Fruit fly (Drosophila melanogaster): ENCODE results near the gene Tmf.

The Tmf gene

dm6 chrX:6861523-6862077 is 17.5 kb downstream of the Tmf start (continued):
- TF ChIP-seq sug (tag; optimal IDR thresholded peaks at IDR 0.05) (peak; percentile 88), ERR (GFP tag; optimal IDR thresholded peaks at IDR 0.05) (no peak), CG7357 (GFP tag; IDR thresholded peaks at IDR 0.05) (no peak; the same call in 2 of the 3 replicates), Hr3 (GFP tag; optimal IDR thresholded peaks at IDR 0.05) (peak; percentile 6), Camta (GFP tag; optimal IDR thresholded peaks at IDR 0.05) (no peak), Dp (GFP tag; optimal IDR thresholded peaks at IDR 0.05) (no peak), Gug (GFP tag; IDR thresholded peaks at IDR 0.05) (peak; percentile 74; the same call in 3 of the 4 replicates), HLH3B (GFP tag; IDR thresholded peaks at IDR 0.05) (peak; percentile 55; the same call in 1 of the 2 replicates), pb (GFP tag; optimal IDR thresholded peaks at IDR 0.05) (peak; percentile 20), CG9215 (GFP tag; IDR thresholded peaks at IDR 0.05) (peak; percentile 46; the same call in 1 of the 2 replicates), D (optimal IDR thresholded peaks at IDR 0.05) (no peak), D (GFP tag; optimal IDR thresholded peaks at IDR 0.05) (no peak), tin (GFP tag; optimal IDR thresholded peaks at IDR 0.05) (peak; percentile 15), fd3F (GFP tag; optimal IDR thresholded peaks at IDR 0.05) (peak; percentile 63), grau (tag; optimal IDR thresholded peaks at IDR 0.05) (peak; percentile 64), lov (optimal IDR thresholded peaks at IDR 0.05) (no peak), lov (GFP tag; IDR thresholded peaks at IDR 0.05) (0 out of 3 replicates have a peak, but pooled peaks have one; percentile 19), corto (GFP tag; optimal IDR thresholded peaks at IDR 0.05) (no peak), CG2129 (GFP tag; IDR thresholded peaks at IDR 0.05; ENCODE audit: partially characterized antibody) (no peak), CG16863 (GFP tag; optimal IDR thresholded peaks at IDR 0.05) (no peak), knrl (GFP tag; IDR thresholded peaks at IDR 0.05; ENCODE audit: partially characterized antibody) (no peak; the same call in 2 of the 3 replicates), fru (optimal IDR thresholded peaks at IDR 0.05) (no peak), CG3995 (GFP tag; optimal IDR thresholded peaks at IDR 0.05) (peak; percentile 10), CG9727 (GFP tag; optimal IDR thresholded peaks at IDR 0.05) (peak; percentile 18), CG14050 (GFP tag; IDR thresholded peaks at IDR 0.05) (peak; percentile 54; the same call in 1 of the 3 replicates), CG15696 (tag; optimal IDR thresholded peaks at IDR 0.05) (no peak), NFAT (GFP tag; IDR thresholded peaks at IDR 0.05) (peak; percentile 59; the same call in 1 of the 2 replicates), CG16779 (GFP tag; IDR thresholded peaks at IDR 0.05) (no peak), CG13287 (GFP tag; IDR thresholded peaks at IDR 0.05; ENCODE audit: partially characterized antibody) (peak; percentile 41; the same call in 1 of the 2 replicates), sob (GFP tag; IDR thresholded peaks at IDR 0.05) (peak; percentile 66), CG3838 (GFP tag; optimal IDR thresholded peaks at IDR 0.05) (no peak), CG9797 (GFP tag; optimal IDR thresholded peaks at IDR 0.05) (no peak), CG31224 (GFP tag; IDR thresholded peaks at IDR 0.05) (peak; percentile 63), jing (GFP tag; optimal IDR thresholded peaks at IDR 0.05) (no peak), CG30431 (GFP tag; optimal IDR thresholded peaks at IDR 0.05) (no peak), Dbx (GFP tag; IDR thresholded peaks at IDR 0.05) (peak; percentile 69; the same call in 2 of the 3 replicates), twi (tag; optimal IDR thresholded peaks at IDR 0.05) (peak; percentile 5), grn (GFP tag; optimal IDR thresholded peaks at IDR 0.05) (peak; percentile 89), Dfd (GFP tag; optimal IDR thresholded peaks at IDR 0.05) (no peak), CG10543 (GFP tag; optimal IDR thresholded peaks at IDR 0.05) (peak; percentile 97), Rfx (GFP tag; IDR thresholded peaks at IDR 0.05) (peak; percentile 83), Dad (GFP tag; optimal IDR thresholded peaks at IDR 0.05) (no peak), nerfin-2 (GFP tag; IDR thresholded peaks at IDR 0.05; ENCODE audit: partially characterized antibody) (no peak), sim (GFP tag; IDR thresholded peaks at IDR 0.05) (no peak; the same call in 1 of the 2 replicates), ken (GFP tag; IDR thresholded peaks at IDR 0.05) (0 out of 3 replicates have a peak, but pooled peaks have one; percentile 49), fd64A (GFP tag; optimal IDR thresholded peaks at IDR 0.05) (no peak), CG30403 (GFP tag; optimal IDR thresholded peaks at IDR 0.05) (peak; percentile 37), disco-r (GFP tag; optimal IDR thresholded peaks at IDR 0.05) (no peak), so (GFP tag; IDR thresholded peaks at IDR 0.05) (peak; percentile 66; the same call in 2 of the 3 replicates), CG7839 (tag; optimal IDR thresholded peaks at IDR 0.05) (peak; percentile 69), nom (GFP tag; optimal IDR thresholded peaks at IDR 0.05) (peak; percentile 75)

Data from whole organism, embryonic.